Fruit fly (Drosophila melanogaster) whole organism, embryonic: Measurements from ENCODE around the gene CG4017.

Source experiments
- CG13424 ChIP-seq: fragments of 200-800 bp; sonication (Bioruptor generic); optimal IDR thresholded peaks from 2 replicates; lab custom pipeline; 2019; ENCODE audit warnings: missing biosample characterization, mild to moderate bottlenecking, missing genetic modification characterization, moderate library complexity
- CG1647 ChIP-seq: fragments of 200-800 bp; sonication (Bioruptor generic); optimal IDR thresholded peaks from 3 replicates; lab custom pipeline; 2016; ENCODE audit warnings: missing biosample characterization, missing genetic modification characterization
- CG2202 ChIP-seq: fragments of 200-800 bp; sonication (Bioruptor generic); optimal IDR thresholded peaks from 2 replicates; lab custom pipeline; 2018; ENCODE audit warnings: missing biosample characterization, mild to moderate bottlenecking, missing genetic modification characterization
- CG4820 ChIP-seq: fragments of 200-800 bp; sonication (Bioruptor generic); optimal IDR thresholded peaks from 3 replicates; lab custom pipeline; 2016; ENCODE audit warnings: missing biosample characterization, missing genetic modification characterization
- CG7372 ChIP-seq: fragments of 200-800 bp; sonication (Bioruptor generic); IDR thresholded peaks from 2 replicates; pipeline ENCODE4 v1.3.6; 2022; ENCODE audit warnings: missing biosample characterization, missing genetic modification characterization
- Jarid2 ChIP-seq: fragments of 200-800 bp; sonication (Bioruptor generic); optimal IDR thresholded peaks from 3 replicates; lab custom pipeline; 2017; ENCODE audit warnings: mild to moderate bottlenecking, missing biosample characterization, missing genetic modification reagents, missing genetic modification characterization
- NK7.1 ChIP-seq: fragments of 200-800 bp; sonication (Bioruptor generic); optimal IDR thresholded peaks from 3 replicates; lab custom pipeline; 2016; ENCODE audit warnings: missing biosample characterization, missing genetic modification characterization
- Ravus ChIP-seq: fragments of 200-800 bp; sonication (Bioruptor generic); IDR thresholded peaks from 2 replicates; pipeline ENCODE4 v1.3.6; 2022; ENCODE audit warnings: missing biosample characterization, missing genetic modification characterization
- amos ChIP-seq: fragments of 200-800 bp; sonication (Bioruptor generic); IDR thresholded peaks from 2 replicates; pipeline ENCODE4 v1.3.6; 2022; ENCODE audit warnings: missing biosample characterization, missing genetic modification characterization; ENCODE audit not compliant: partially characterized antibody
- dm ChIP-seq: fragments of 200-800 bp; sonication (Bioruptor generic); optimal IDR thresholded peaks from 3 replicates; lab custom pipeline; 2016; ENCODE audit warnings: missing biosample characterization, missing genetic modification characterization
- h ChIP-seq: fragments of >200 bp; optimal IDR thresholded peaks from 2 replicates; lab custom pipeline; 2017

DNA sequence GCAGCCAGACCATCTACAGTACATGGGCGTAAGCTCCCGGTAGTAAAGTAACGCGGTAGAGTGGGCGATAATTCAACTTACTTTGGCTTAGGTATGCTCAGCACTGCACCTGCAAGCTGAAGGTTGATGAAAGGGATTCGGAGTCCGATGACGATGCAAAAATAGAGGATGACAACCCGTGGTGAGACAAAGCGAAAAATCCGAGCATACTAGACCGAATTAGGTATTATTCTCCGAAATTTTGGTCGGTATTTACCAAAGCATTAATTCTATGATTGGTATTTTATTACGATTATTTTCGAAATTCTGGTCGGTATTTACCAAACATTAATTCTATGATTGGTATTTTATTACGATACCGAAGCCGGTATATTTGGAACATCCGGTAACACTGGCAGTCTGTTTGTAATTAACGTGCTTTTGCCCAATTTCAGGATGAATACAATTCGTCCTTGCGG is 23.7 kb downstream of the CG4017 start, which contains the start of gene CG4036:
- no peak for TF ChIP-seq NK7.1 (GFP tag; lab: Kevin White, UChicago)
- no peak for TF ChIP-seq CG4820 (GFP tag; lab: Kevin White, UChicago)
- TF ChIP-seq CG1647 (GFP tag; lab: Kevin White, UChicago): no peak
- peak; percentile 30; the same call in 1 of the 2 replicates for TF ChIP-seq amos (GFP tag; lab: Robert Waterston, UW)
- TF ChIP-seq Jarid2 (GFP tag; lab: Kevin White, UChicago): no peak
- TF ChIP-seq CG7372 (GFP tag; lab: Robert Waterston, UW): no peak
- TF ChIP-seq CG2202 (tag; lab: Kevin White, UChicago): no peak
- TF ChIP-seq Ravus (GFP tag; lab: Robert Waterston, UW): no peak
- no peak for TF ChIP-seq CG13424 (tag; lab: Kevin White, UChicago)
- TF ChIP-seq dm (GFP tag; lab: Kevin White, UChicago): peak; percentile 75
- TF ChIP-seq h (lab: Kevin White, UChicago): no peak
